Worm (Caenorhabditis elegans) whole organism, dauer: ENCODE data around the gene nrfl-1.

ENCODE experiments used
- unc-62 ChIP-seq: sonication (generic microtip); optimal IDR thresholded peaks from 2 replicates; lab custom pipeline; 2017; ENCODE audit warnings: missing biosample characterization, missing genetic modification reagents, missing genetic modification characterization

The nrfl-1 gene

ce11 chrIV:9146819-9147518 is 28.1 kb downstream of the nrfl-1 start, which contains the start of the genes rpb-12 and aly-2:
rpb-12 (minus strand) TSS chrIV:9146869.
aly-2 (plus strand) TSS chrIV:9147468.
- no peak for TF ChIP-seq unc-62 (GFP tag; lab: Kevin White, UChicago)

ce11 chrIV:9150175-9150574 is 31.3 kb downstream of the nrfl-1 start, which contains the start of gene F23B2.7:
F23B2.7 (plus strand) TSS chrIV:9150475.
- TF ChIP-seq unc-62 (GFP tag; lab: Kevin White, UChicago), result no peak

ce11 chrIV:9154263-9154662 is 35.4 kb downstream of the nrfl-1 start, which contains the start of gene F23B2.10:
F23B2.10 (minus strand) TSS chrIV:9154363.
- no peak for TF ChIP-seq unc-62 (GFP tag; lab: Kevin White, UChicago)

ce11 chrIV:9158969-9159800 is 40.3 kb downstream of the nrfl-1 start, which contains the start of gene pcp-3:
pcp-3 (minus strand) TSS chrIV:9159019.
- no peak for TF ChIP-seq unc-62 (GFP tag; lab: Kevin White, UChicago)

- no peak for TF ChIP-seq unc-62 (GFP tag; lab: Kevin White, UChicago)
These were observed 41.0 kb downstream of the nrfl-1 start for ce11 chrIV:9159863-9160262.

- no peak for TF ChIP-seq unc-62 (GFP tag; lab: Kevin White, UChicago)
These were observed 46.1 kb downstream of the nrfl-1 start, which contains the start of gene pcp-2 for ce11 chrIV:9165027-9165426. pcp-2 (minus strand) TSS chrIV:9165127.

- no peak for TF ChIP-seq unc-62 (GFP tag; lab: Kevin White, UChicago)
These were observed 46.8 kb downstream of the nrfl-1 start, which contains the start of gene C07C7.3 for ce11 chrIV:9165681-9166080. C07C7.3 (plus strand) TSS chrIV:9166051.

ce11 chrIV:9169764-9170163 is 50.9 kb downstream of the nrfl-1 start:
- TF ChIP-seq unc-62 (GFP tag; lab: Kevin White, UChicago), result no peak
